Worm (Caenorhabditis elegans) whole organism, early embryonic: ENCODE results near the gene R11E3.19.

Experiments
- B0310.2 ChIP-seq: sonication (generic microtip); optimal IDR thresholded peaks from 2 replicates; lab custom pipeline; 2016; ENCODE audit warnings: mild to moderate bottlenecking, missing genetic modification characterization, missing compliant biosample characterization
- F13C5.2 ChIP-seq: sonication (generic microtip); optimal IDR thresholded peaks from 2 replicates; lab custom pipeline; 2017; ENCODE audit warnings: mild to moderate bottlenecking, missing genetic modification characterization, inconsistent platforms, missing compliant biosample characterization
- aly-1 ChIP-seq: sonication (generic microtip); optimal IDR thresholded peaks from 2 replicates; lab custom pipeline; 2016; ENCODE audit warnings: missing genetic modification characterization, missing compliant biosample characterization
- ama-1 ChIP-seq: fragments of 150-350 bp; optimal IDR thresholded peaks from 2 replicates; lab custom pipeline; 2014
- ceh-13 ChIP-seq: fragments of 200-800 bp; sonication (Bioruptor generic); optimal IDR thresholded peaks from 2 replicates; lab custom pipeline; 2018; ENCODE audit warnings: mild to moderate bottlenecking, missing genetic modification characterization, missing compliant biosample characterization
- ceh-36 ChIP-seq: sonication (generic microtip); optimal IDR thresholded peaks from 2 replicates; lab custom pipeline; 2016; ENCODE audit warnings: missing genetic modification characterization, inconsistent platforms, missing compliant biosample characterization
- ets-7 ChIP-seq: sonication (generic microtip); optimal IDR thresholded peaks from 2 replicates; lab custom pipeline; 2016; ENCODE audit warnings: missing genotype, missing genetic modification characterization, missing compliant biosample characterization
- flt-1 ChIP-seq: fragments of 200-800 bp; sonication (Bioruptor generic); IDR thresholded peaks from 2 replicates; pipeline ENCODE4 v1.3.6; 2022; ENCODE audit warnings: missing genetic modification characterization, missing compliant biosample characterization
- hmbx-1 ChIP-seq: sonication (generic microtip); optimal IDR thresholded peaks from 2 replicates; lab custom pipeline; 2016; ENCODE audit warnings: mild to moderate bottlenecking, missing genetic modification characterization, missing compliant biosample characterization
- hmg-4 ChIP-seq: fragments of 200-800 bp; sonication (Bioruptor generic); optimal IDR thresholded peaks from 2 replicates; lab custom pipeline; 2018; ENCODE audit warnings: mild to moderate bottlenecking, missing genetic modification characterization, missing compliant biosample characterization
- hnd-1 ChIP-seq: sonication (generic microtip); optimal IDR thresholded peaks from 2 replicates; lab custom pipeline; 2016; ENCODE audit warnings: missing genetic modification characterization, missing compliant biosample characterization
- pes-1 ChIP-seq: fragments of 200-800 bp; sonication (Bioruptor generic); IDR thresholded peaks from 2 replicates; pipeline ENCODE4 v1.3.6; 2022; ENCODE audit warnings: missing genetic modification reagents, missing genetic modification characterization, missing compliant biosample characterization
- scrt-1 ChIP-seq: fragments of 200-800 bp; sonication (Bioruptor generic); IDR thresholded peaks from 2 replicates; pipeline ENCODE4 v1.3.6; 2022; ENCODE audit warnings: missing genetic modification characterization, missing compliant biosample characterization
- sea-1 ChIP-seq: fragments of 200-800 bp; sonication (Bioruptor generic); conservative IDR thresholded peaks from 2 replicates; pipeline ENCODE4 v1.3.6; 2022; ENCODE audit warnings: missing genetic modification characterization, missing compliant biosample characterization
- tbx-11 ChIP-seq: fragments of 200-800 bp; sonication (Bioruptor generic); IDR thresholded peaks from 2 replicates; pipeline ENCODE4 v1.3.6; 2022; ENCODE audit warnings: missing genetic modification characterization, missing compliant biosample characterization
- tbx-37 ChIP-seq: fragments of 200-800 bp; sonication (Bioruptor generic); conservative IDR thresholded peaks from 2 replicates; pipeline ENCODE4 v1.3.6; 2022; ENCODE audit warnings: missing genetic modification reagents, missing genetic modification characterization, missing compliant biosample characterization
- tra-4 ChIP-seq: sonication (generic microtip); optimal IDR thresholded peaks from 2 replicates; lab custom pipeline; 2017; ENCODE audit warnings: missing genetic modification characterization, missing compliant biosample characterization

The R11E3.19 gene

ce11 chrIV:4780129-4780528 is 4.2 kb upstream of the R11E3.19 start, which contains the start of gene set-15:
set-15 (minus strand) TSS chrIV:4780229.
- no peak for TF ChIP-seq B0310.2 (tag; lab: Kevin White, UChicago)
- no peak for TF ChIP-seq ets-7 (tag; lab: Kevin White, UChicago)
- TF ChIP-seq flt-1 (GFP tag; lab: Robert Waterston, UW) = no peak
- no peak for TF ChIP-seq aly-1 (tag; lab: Kevin White, UChicago)
- TF ChIP-seq hmg-4 = no peak
- TF ChIP-seq tra-4 = no peak
- no peak for TF ChIP-seq hmbx-1
- no peak for TF ChIP-seq pes-1 (GFP tag; lab: Robert Waterston, UW)
- no peak for TF ChIP-seq ceh-36
- no peak for TF ChIP-seq ceh-13
- no peak for TF ChIP-seq tbx-11 (GFP tag; lab: Robert Waterston, UW)
- TF ChIP-seq sea-1 (GFP tag; lab: Robert Waterston, UW) = no peak
- no peak for TF ChIP-seq tbx-37 (GFP tag; lab: Robert Waterston, UW)
- no peak for TF ChIP-seq F13C5.2 (tag; lab: Kevin White, UChicago)
- TF ChIP-seq hnd-1 = no peak
- no peak for TF ChIP-seq scrt-1 (GFP tag; lab: Robert Waterston, UW)
- no peak for TF ChIP-seq ama-1 (lab: Kevin White, UChicago)

ce11 chrIV:4776501-4776900 is 600 bp upstream of the R11E3.19 start:
- TF ChIP-seq ceh-36 = no peak
- no peak for TF ChIP-seq pes-1 (GFP tag; lab: Robert Waterston, UW)
- no peak for TF ChIP-seq hmg-4
- TF ChIP-seq tra-4 = no peak
- TF ChIP-seq aly-1 (tag; lab: Kevin White, UChicago) = no peak
- no peak for TF ChIP-seq ets-7 (tag; lab: Kevin White, UChicago)
- no peak for TF ChIP-seq tbx-37 (GFP tag; lab: Robert Waterston, UW)
- TF ChIP-seq sea-1 (GFP tag; lab: Robert Waterston, UW) = no peak
- no peak for TF ChIP-seq B0310.2 (tag; lab: Kevin White, UChicago)
- TF ChIP-seq scrt-1 (GFP tag; lab: Robert Waterston, UW) = no peak
- TF ChIP-seq F13C5.2 (tag; lab: Kevin White, UChicago) = no peak
- TF ChIP-seq flt-1 (GFP tag; lab: Robert Waterston, UW) = no peak
- no peak for TF ChIP-seq hmbx-1

ce11 chrIV:4771792-4772191 is 4.1 kb downstream of the R11E3.19 start, which contains the start of gene R11E3.2:
R11E3.2 (plus strand) TSS chrIV:4772092.
- TF ChIP-seq hmbx-1 (no peak), flt-1 (GFP tag; lab: Robert Waterston, UW) (no peak), ama-1 (lab: Kevin White, UChicago) (no peak), ceh-13 (no peak), tbx-11 (GFP tag; lab: Robert Waterston, UW) (no peak), ceh-36 (no peak), ets-7 (tag; lab: Kevin White, UChicago) (no peak), F13C5.2 (tag; lab: Kevin White, UChicago) (no peak), scrt-1 (GFP tag; lab: Robert Waterston, UW) (no peak), aly-1 (tag; lab: Kevin White, UChicago) (no peak), tra-4 (no peak), hnd-1 (no peak)

ce11 chrIV:4764422-4764821 is 11.5 kb downstream of the R11E3.19 start, which contains the start of gene npp-26:
npp-26 (plus strand) TSS chrIV:4764722.
- TF ChIP-seq ets-7 (tag; lab: Kevin White, UChicago) = no peak
- no peak for TF ChIP-seq hmg-4
- TF ChIP-seq hmbx-1 = no peak
- TF ChIP-seq tbx-37 (GFP tag; lab: Robert Waterston, UW) = no peak

- TF ChIP-seq ama-1 (lab: Kevin White, UChicago) (no peak), F13C5.2 (tag; lab: Kevin White, UChicago) (no peak), tra-4 (no peak), flt-1 (GFP tag; lab: Robert Waterston, UW) (no peak)
Measured at ce11 chrIV:4763844-4764243, 12.1 kb downstream of the R11E3.19 start, which contains the start of gene Y17G9B.2. Y17G9B.2 (plus strand) TSS chrIV:4764144.

ce11 chrIV:4760378-4761084 is 15.4 kb downstream of the R11E3.19 start, which contains the start of the genes memi-1 and cyp-31A3:
memi-1 (minus strand) TSS chrIV:4760428.
cyp-31A3 (plus strand) TSS chrIV:4761049.
- TF ChIP-seq tra-4 (no peak), ama-1 (lab: Kevin White, UChicago) (no peak), aly-1 (tag; lab: Kevin White, UChicago) (no peak), ceh-13 (no peak), hmbx-1 (no peak), F13C5.2 (tag; lab: Kevin White, UChicago) (no peak), tbx-37 (GFP tag; lab: Robert Waterston, UW) (no peak), hmg-4 (no peak), ets-7 (tag; lab: Kevin White, UChicago) (no peak), sea-1 (GFP tag; lab: Robert Waterston, UW) (no peak), ceh-36 (no peak), tbx-11 (GFP tag; lab: Robert Waterston, UW) (no peak), flt-1 (GFP tag; lab: Robert Waterston, UW) (no peak), scrt-1 (GFP tag; lab: Robert Waterston, UW) (no peak), pes-1 (GFP tag; lab: Robert Waterston, UW) (no peak), B0310.2 (tag; lab: Kevin White, UChicago) (no peak), hnd-1 (no peak)

- no peak for TF ChIP-seq tbx-11 (GFP tag; lab: Robert Waterston, UW)
- no peak for TF ChIP-seq B0310.2 (tag; lab: Kevin White, UChicago)
- no peak for TF ChIP-seq sea-1 (GFP tag; lab: Robert Waterston, UW)
- no peak for TF ChIP-seq hmbx-1
- no peak for TF ChIP-seq hmg-4
- TF ChIP-seq F13C5.2 (tag; lab: Kevin White, UChicago) = no peak
- TF ChIP-seq ets-7 (tag; lab: Kevin White, UChicago) = no peak
- TF ChIP-seq ceh-13 = no peak
- no peak for TF ChIP-seq tra-4
- no peak for TF ChIP-seq tbx-37 (GFP tag; lab: Robert Waterston, UW)
- no peak for TF ChIP-seq scrt-1 (GFP tag; lab: Robert Waterston, UW)
- TF ChIP-seq ama-1 (lab: Kevin White, UChicago) = no peak
- no peak for TF ChIP-seq flt-1 (GFP tag; lab: Robert Waterston, UW)
- TF ChIP-seq pes-1 (GFP tag; lab: Robert Waterston, UW) = no peak
- TF ChIP-seq aly-1 (tag; lab: Kevin White, UChicago) = no peak
- TF ChIP-seq hnd-1 = no peak
Measured at ce11 chrIV:4758659-4759058, 17.2 kb downstream of the R11E3.19 start, which contains the start of gene Y17G9B.8. Y17G9B.8 (minus strand) TSS chrIV:4758840.
